Fruit fly (Drosophila melanogaster) whole organism, embryonic: ENCODE results near the gene CG31974.
A peak's percentile ranks its signal among the peaks of the same experiment; 100 is the strongest.

Experiments used
- Atf-2 ChIP-seq: fragments of 200-800 bp; sonication (Bioruptor generic); optimal IDR thresholded peaks from 2 replicates; lab custom pipeline; 2016; ENCODE audit warnings: missing biosample characterization, missing genetic modification characterization
- CG10147 ChIP-seq: fragments of 200-800 bp; sonication (Bioruptor generic); optimal IDR thresholded peaks from 2 replicates; lab custom pipeline; 2019; ENCODE audit warnings: missing biosample characterization, mild to moderate bottlenecking, missing genetic modification characterization, moderate library complexity
- CG10565 ChIP-seq: fragments of 200-800 bp; sonication (Bioruptor generic); optimal IDR thresholded peaks from 3 replicates; lab custom pipeline; 2016; ENCODE audit warnings: missing biosample characterization, mild to moderate bottlenecking, missing genetic modification characterization
- CG11398 ChIP-seq: fragments of 200-800 bp; sonication (Bioruptor generic); optimal IDR thresholded peaks from 2 replicates; lab custom pipeline; 2016; ENCODE audit warnings: missing biosample characterization, missing genetic modification characterization
- CG11504 ChIP-seq: fragments of 200-800 bp; sonication (Bioruptor generic); optimal IDR thresholded peaks from 3 replicates; lab custom pipeline; 2019; ENCODE audit warnings: missing biosample characterization, mild to moderate bottlenecking, missing genetic modification characterization, moderate library complexity
- CG11560 ChIP-seq: fragments of 200-800 bp; sonication (Bioruptor generic); IDR thresholded peaks from 3 replicates; pipeline ENCODE4 v1.3.6; 2022; ENCODE audit warnings: missing biosample characterization, missing genetic modification characterization
- CG12071 ChIP-seq: fragments of 200-800 bp; sonication (Bioruptor generic); optimal IDR thresholded peaks from 3 replicates; lab custom pipeline; 2018; ENCODE audit warnings: missing biosample characterization, mild to moderate bottlenecking, missing genetic modification characterization
- CG1233 ChIP-seq: fragments of 200-800 bp; sonication (Bioruptor generic); optimal IDR thresholded peaks from 4 replicates; lab custom pipeline; 2018; ENCODE audit warnings: missing biosample characterization, mild to moderate bottlenecking, missing genetic modification characterization
- CG13624 ChIP-seq: fragments of 200-800 bp; sonication (Bioruptor generic); optimal IDR thresholded peaks from 2 replicates; lab custom pipeline; 2016; ENCODE audit warnings: missing biosample characterization, missing genetic modification characterization
- CG15073 ChIP-seq: fragments of 200-800 bp; sonication (Bioruptor generic); optimal IDR thresholded peaks from 2 replicates; lab custom pipeline; 2016; ENCODE audit warnings: missing biosample characterization, missing genetic modification characterization
- CG16813 ChIP-seq: fragments of 200-800 bp; sonication (Bioruptor generic); IDR thresholded peaks from 3 replicates; pipeline ENCODE4 v1.3.6; 2022; ENCODE audit warnings: missing biosample characterization, missing genetic modification characterization; ENCODE audit not compliant: partially characterized antibody
- CG17359 ChIP-seq: fragments of 200-800 bp; sonication (Bioruptor generic); optimal IDR thresholded peaks from 3 replicates; lab custom pipeline; 2018; ENCODE audit warnings: missing biosample characterization, mild to moderate bottlenecking, missing genetic modification characterization, moderate library complexity
- CG2712 ChIP-seq: fragments of 200-800 bp; optimal IDR thresholded peaks from 3 replicates; lab custom pipeline; 2019; ENCODE audit warnings: missing biosample characterization, mild to moderate bottlenecking, missing genetic modification characterization, moderate library complexity
- CG2889 ChIP-seq: fragments of 200-800 bp; sonication (Bioruptor generic); IDR thresholded peaks from 3 replicates; pipeline ENCODE4 v1.3.6; 2022; ENCODE audit warnings: missing biosample characterization, missing genetic modification characterization
- CG30403 ChIP-seq: fragments of 200-800 bp; sonication (Bioruptor generic); optimal IDR thresholded peaks from 3 replicates; lab custom pipeline; 2016; ENCODE audit warnings: missing biosample characterization, missing genetic modification characterization
- CG4707 ChIP-seq: fragments of 200-800 bp; sonication (Bioruptor generic); optimal IDR thresholded peaks from 2 replicates; lab custom pipeline; 2018; ENCODE audit warnings: missing biosample characterization, mild to moderate bottlenecking, missing genetic modification characterization, moderate library complexity
- CG7928 ChIP-seq: fragments of 200-800 bp; sonication (Bioruptor generic); optimal IDR thresholded peaks from 2 replicates; lab custom pipeline; 2017; ENCODE audit warnings: missing biosample characterization, mild to moderate bottlenecking, missing genetic modification characterization
- CG7963 ChIP-seq: fragments of 200-800 bp; sonication (Bioruptor generic); IDR thresholded peaks from 3 replicates; pipeline ENCODE4 v1.3.6; 2022; ENCODE audit warnings: missing biosample characterization, missing genetic modification characterization; ENCODE audit not compliant: partially characterized antibody
- CG8944 ChIP-seq: fragments of 200-800 bp; sonication (Bioruptor generic); optimal IDR thresholded peaks from 3 replicates; lab custom pipeline; 2016; ENCODE audit warnings: missing biosample characterization, missing genetic modification characterization
- CG9437 ChIP-seq: fragments of 200-800 bp; sonication (Bioruptor generic); optimal IDR thresholded peaks from 2 replicates; lab custom pipeline; 2018; ENCODE audit warnings: missing biosample characterization, mild to moderate bottlenecking, missing genetic modification characterization
- CkIIα-i1 ChIP-seq: fragments of 200-800 bp; sonication (Bioruptor generic); IDR thresholded peaks from 2 replicates; pipeline ENCODE4 v1.3.6; 2022; ENCODE audit warnings: missing biosample characterization, missing genetic modification characterization
- ERR ChIP-seq: fragments of 200-800 bp; sonication (Bioruptor generic); optimal IDR thresholded peaks from 2 replicates; lab custom pipeline; 2016; ENCODE audit warnings: missing biosample characterization, missing genetic modification characterization
- HHEX ChIP-seq: fragments of 200-800 bp; sonication (Bioruptor generic); optimal IDR thresholded peaks from 3 replicates; lab custom pipeline; 2017; ENCODE audit warnings: missing biosample characterization, mild to moderate bottlenecking, missing genetic modification characterization, missing genetic modification reagents
- Hmx ChIP-seq: fragments of 200-800 bp; sonication (Bioruptor generic); optimal IDR thresholded peaks from 2 replicates; lab custom pipeline; 2016; ENCODE audit warnings: missing biosample characterization, missing genetic modification characterization
- Mrtf ChIP-seq: fragments of 200-800 bp; sonication (Bioruptor generic); IDR thresholded peaks from 3 replicates; pipeline ENCODE4 v1.3.6; 2022; ENCODE audit warnings: missing biosample characterization, missing genetic modification characterization
- Neu2 ChIP-seq: fragments of 200-800 bp; sonication (Bioruptor generic); optimal IDR thresholded peaks from 3 replicates; lab custom pipeline; 2016; ENCODE audit warnings: missing biosample characterization, missing genetic modification characterization, borderline replicate concordance
- Nf-YB ChIP-seq: fragments of 200-800 bp; sonication (Bioruptor generic); optimal IDR thresholded peaks from 3 replicates; lab custom pipeline; 2019; ENCODE audit warnings: missing biosample characterization, mild to moderate bottlenecking, missing genetic modification characterization, moderate library complexity
- Spps ChIP-seq: fragments of 200-800 bp; sonication (Bioruptor generic); optimal IDR thresholded peaks from 2 replicates; lab custom pipeline; 2018; ENCODE audit warnings: missing biosample characterization, mild to moderate bottlenecking, missing genetic modification characterization
- Stat92E ChIP-seq, 3 experiments: fragments of >200 bp in 2 of 3; fragments of 200-800 bp in 1 of 3; sonication (Bioruptor generic) in 1 of 3; optimal IDR thresholded peaks; 2 replicates each; lab custom pipeline; 2017 to 2019; ENCODE audit warnings: missing biosample characterization in 3 of 3, missing genetic modification characterization in 3 of 3, mild to moderate bottlenecking in 1 of 3, moderate library complexity in 1 of 3
- Taf1 ChIP-seq: fragments of 200-800 bp; sonication (Bioruptor generic); IDR thresholded peaks from 2 replicates; pipeline ENCODE4 v1.3.6; 2022; ENCODE audit warnings: missing biosample characterization, missing genetic modification characterization
- dpn ChIP-seq, 2 experiments: fragments of 200-800 bp; sonication (Bioruptor generic); optimal IDR thresholded peaks; 3 replicates each; lab custom pipeline; 2016; ENCODE audit warnings: missing biosample characterization in 2 of 2, missing genetic modification characterization in 2 of 2
- emc ChIP-seq: fragments of 200-800 bp; sonication (Bioruptor generic); optimal IDR thresholded peaks from 2 replicates; lab custom pipeline; 2016; ENCODE audit warnings: missing biosample characterization, missing genetic modification characterization
- gcm ChIP-seq: fragments of 200-800 bp; sonication (Bioruptor generic); optimal IDR thresholded peaks from 2 replicates; lab custom pipeline; 2019; ENCODE audit warnings: missing biosample characterization, mild to moderate bottlenecking, missing genetic modification characterization, moderate library complexity
- grau ChIP-seq: fragments of 200-800 bp; optimal IDR thresholded peaks from 3 replicates; lab custom pipeline; 2019; ENCODE audit warnings: missing biosample characterization, mild to moderate bottlenecking, missing genetic modification characterization, moderate library complexity
- hkb ChIP-seq, 2 experiments: fragments of 200-800 bp in 1 of 2; fragments of >200 bp in 1 of 2; sonication (Bioruptor generic) in 1 of 2; IDR thresholded peaks in 1 of 2; optimal IDR thresholded peaks in 1 of 2; 2 replicates each; pipeline versions ENCODE4 v1.3.6 to Lab custom; 2017 to 2022; ENCODE audit warnings: missing biosample characterization in 1 of 2, missing genetic modification characterization in 1 of 2
- ken ChIP-seq: fragments of 200-800 bp; sonication (Bioruptor generic); IDR thresholded peaks from 3 replicates; pipeline ENCODE4 v1.3.6; 2022; ENCODE audit warnings: missing biosample characterization, missing genetic modification characterization
- lab ChIP-seq: fragments of 200-800 bp; sonication (Bioruptor generic); optimal IDR thresholded peaks from 3 replicates; lab custom pipeline; 2017; ENCODE audit warnings: missing biosample characterization, missing genetic modification characterization, mild to moderate bottlenecking, moderate library complexity, missing genetic modification reagents
- p53 ChIP-seq: fragments of 200-800 bp; sonication (Bioruptor generic); optimal IDR thresholded peaks from 2 replicates; lab custom pipeline; 2016; ENCODE audit warnings: missing biosample characterization, missing genetic modification characterization
- pita ChIP-seq: fragments of 200-800 bp; sonication (Bioruptor generic); optimal IDR thresholded peaks from 2 replicates; lab custom pipeline; 2017; ENCODE audit warnings: missing biosample characterization, mild to moderate bottlenecking, missing genetic modification characterization
- pnt ChIP-seq: fragments of 200-800 bp; sonication (Bioruptor generic); optimal IDR thresholded peaks from 3 replicates; lab custom pipeline; 2016; ENCODE audit warnings: missing biosample characterization, missing genetic modification characterization
- sd ChIP-seq: fragments of 200-800 bp; sonication (Bioruptor generic); optimal IDR thresholded peaks from 3 replicates; lab custom pipeline; 2018; ENCODE audit warnings: missing biosample characterization, mild to moderate bottlenecking, missing genetic modification characterization, moderate library complexity
- sisA ChIP-seq: fragments of 200-800 bp; sonication (Bioruptor generic); IDR thresholded peaks from 2 replicates; pipeline ENCODE4 v1.3.6; 2022; ENCODE audit warnings: missing biosample characterization, missing genetic modification characterization
- sug ChIP-seq: fragments of 200-800 bp; optimal IDR thresholded peaks from 2 replicates; lab custom pipeline; 2019; ENCODE audit warnings: missing biosample characterization, mild to moderate bottlenecking, missing genetic modification characterization, moderate library complexity
- tgo ChIP-seq: fragments of 200-800 bp; sonication (Bioruptor generic); IDR thresholded peaks from 3 replicates; pipeline ENCODE4 v1.3.6; 2022; ENCODE audit warnings: missing biosample characterization, missing genetic modification characterization
- tll ChIP-seq, 2 experiments: fragments of 200-800 bp in 1 of 2; fragments of >200 bp in 1 of 2; sonication (Bioruptor generic) in 1 of 2; optimal IDR thresholded peaks; 2 replicates each; lab custom pipeline; 2017 to 2019; ENCODE audit warnings: missing biosample characterization in 2 of 2, missing genetic modification characterization in 2 of 2, mild to moderate bottlenecking in 1 of 2, moderate library complexity in 1 of 2
- trem ChIP-seq: fragments of 200-800 bp; optimal IDR thresholded peaks from 3 replicates; lab custom pipeline; 2019; ENCODE audit warnings: missing biosample characterization, mild to moderate bottlenecking, missing genetic modification characterization, moderate library complexity
- twi ChIP-seq: fragments of 200-800 bp; optimal IDR thresholded peaks from 2 replicates; lab custom pipeline; 2019; ENCODE audit warnings: missing biosample characterization, mild to moderate bottlenecking, missing genetic modification characterization, moderate library complexity

Gene CG31974

dm6 chr2L:107476-108436 lies 35.1 kb downstream of the CG31974 start (continued):
- TF ChIP-seq Stat92E (GFP tag; optimal IDR thresholded peaks at IDR 0.05; lab: Kevin White, UChicago) = peak in 1 of 3 experiments; percentile 73
- TF ChIP-seq CG10147 (GFP tag; lab: Kevin White, UChicago) = no peak
- no peak for TF ChIP-seq Taf1 (GFP tag; lab: Robert Waterston, UW)
- no peak for TF ChIP-seq dpn (GFP tag; optimal IDR thresholded peaks at IDR 0.05; lab: Kevin White, UChicago)
- TF ChIP-seq CG17359 (tag; lab: Kevin White, UChicago) = no peak
- TF ChIP-seq sisA = no peak
- no peak for TF ChIP-seq CG30403 (GFP tag; lab: Kevin White, UChicago)
- TF ChIP-seq sug (tag; lab: Kevin White, UChicago) = peak; percentile 2
- no peak for TF ChIP-seq CG2889 (GFP tag; lab: Robert Waterston, UW)
- TF ChIP-seq CG9437 (GFP tag; lab: Kevin White, UChicago) = no peak
- TF ChIP-seq CG15073 (GFP tag; lab: Kevin White, UChicago) = no peak
- no peak for TF ChIP-seq Atf-2
- no peak for TF ChIP-seq Mrtf (GFP tag; lab: Robert Waterston, UW)
- TF ChIP-seq grau (tag; lab: Kevin White, UChicago) = peak; percentile 35
- TF ChIP-seq sd (tag; lab: Kevin White, UChicago) = no peak
- TF ChIP-seq tgo = no peak
- TF ChIP-seq tll (GFP tag; optimal IDR thresholded peaks at IDR 0.05; lab: Kevin White, UChicago) = no peak
- no peak for TF ChIP-seq pnt (GFP tag; lab: Kevin White, UChicago)
- no peak for TF ChIP-seq CG16813 (GFP tag; lab: Robert Waterston, UW)
- no peak for TF ChIP-seq emc
- TF ChIP-seq CG11398 (GFP tag; lab: Kevin White, UChicago) = no peak
- TF ChIP-seq hkb (optimal IDR thresholded peaks at IDR 0.05; lab: Kevin White, UChicago) = no peak
- 0 out of 2 replicates have a peak, but pooled peaks have one; percentile 9 for TF ChIP-seq hkb (GFP tag; IDR thresholded peaks at IDR 0.05; lab: Robert Waterston, UW)
- no peak for TF ChIP-seq CkIIα-i1 (GFP tag; lab: Robert Waterston, UW)
- TF ChIP-seq pita (GFP tag; lab: Kevin White, UChicago) = peak; percentile 27
- TF ChIP-seq CG7963 (GFP tag; lab: Robert Waterston, UW) = no peak
- no peak for TF ChIP-seq twi
- no peak for TF ChIP-seq CG8944 (GFP tag; lab: Kevin White, UChicago)
- TF ChIP-seq CG7928 (GFP tag; lab: Kevin White, UChicago) = no peak
- no peak; the same call in 2 of the 3 replicates for TF ChIP-seq ken (GFP tag; lab: Robert Waterston, UW)
- peak; percentile 33 for TF ChIP-seq CG13624 (GFP tag; lab: Kevin White, UChicago)
- TF ChIP-seq gcm (GFP tag; lab: Kevin White, UChicago) = peak; percentile 59
- peak; percentile 31 for TF ChIP-seq trem
- no peak for TF ChIP-seq lab (GFP tag; lab: Kevin White, UChicago)
- TF ChIP-seq CG11504 (tag; lab: Kevin White, UChicago) = no peak
- TF ChIP-seq CG12071 (GFP tag; lab: Kevin White, UChicago) = no peak
- TF ChIP-seq CG11560 (tag; lab: Robert Waterston, UW) = no peak
- TF ChIP-seq CG2712 (tag; lab: Kevin White, UChicago) = peak; percentile 25
- no peak for TF ChIP-seq Neu2
- TF ChIP-seq CG4707 (GFP tag; lab: Kevin White, UChicago) = no peak
- no peak for TF ChIP-seq CG1233 (GFP tag; lab: Kevin White, UChicago)
- peak; percentile 8 for TF ChIP-seq HHEX (GFP tag; lab: Kevin White, UChicago)
- TF ChIP-seq Spps = no peak
- TF ChIP-seq p53 = no peak
- no peak for TF ChIP-seq CG10565
- no peak for TF ChIP-seq ERR
- no peak for TF ChIP-seq Hmx (GFP tag; lab: Kevin White, UChicago)
- TF ChIP-seq Nf-YB = no peak
